Fruit fly (Drosophila melanogaster) whole organism, embryonic: Measurements from ENCODE around the gene CoRest.

Source experiments
- ATbp ChIP-seq: fragments of 200-800 bp; sonication (Bioruptor generic); optimal IDR thresholded peaks from 2 replicates; lab custom pipeline; 2017; ENCODE audit warnings: missing biosample characterization, mild to moderate bottlenecking, missing genetic modification characterization, missing genetic modification reagents
- BEAF-32 ChIP-seq: fragments of 200-800 bp; sonication (Bioruptor generic); optimal IDR thresholded peaks from 3 replicates; lab custom pipeline; 2017; ENCODE audit warnings: missing biosample characterization, missing genetic modification characterization, mild to moderate bottlenecking, moderate library complexity, missing genetic modification reagents
- CG10321 ChIP-seq: fragments of 200-800 bp; sonication (Bioruptor generic); IDR thresholded peaks from 2 replicates; pipeline ENCODE4 v1.3.6; 2022; ENCODE audit warnings: missing biosample characterization, missing genetic modification characterization
- CG10462 ChIP-seq: fragments of 200-800 bp; sonication (Bioruptor generic); optimal IDR thresholded peaks from 2 replicates; lab custom pipeline; 2016; ENCODE audit warnings: missing biosample characterization, missing genetic modification characterization
- CG10543 ChIP-seq: fragments of 200-800 bp; sonication (Bioruptor generic); optimal IDR thresholded peaks from 3 replicates; lab custom pipeline; 2017; ENCODE audit warnings: missing biosample characterization, mild to moderate bottlenecking, missing genetic modification characterization, moderate library complexity
- CG13424 ChIP-seq: fragments of 200-800 bp; sonication (Bioruptor generic); optimal IDR thresholded peaks from 2 replicates; lab custom pipeline; 2019; ENCODE audit warnings: missing biosample characterization, mild to moderate bottlenecking, missing genetic modification characterization, moderate library complexity
- CG14014 ChIP-seq: fragments of 200-800 bp; sonication (Bioruptor generic); IDR thresholded peaks from 2 replicates; pipeline ENCODE4 v1.3.6; 2022; ENCODE audit warnings: missing biosample characterization, missing genetic modification characterization
- CG17361 ChIP-seq: fragments of 200-800 bp; sonication (Bioruptor generic); IDR thresholded peaks from 3 replicates; pipeline ENCODE4 v1.3.6; 2022; ENCODE audit warnings: missing biosample characterization, missing genetic modification characterization
- CG17829 ChIP-seq: fragments of 200-800 bp; optimal IDR thresholded peaks from 2 replicates; lab custom pipeline; 2019; ENCODE audit warnings: missing biosample characterization, mild to moderate bottlenecking, missing genetic modification characterization, moderate library complexity
- CG33213 ChIP-seq: fragments of 200-800 bp; sonication (Bioruptor generic); optimal IDR thresholded peaks from 3 replicates; lab custom pipeline; 2016; ENCODE audit warnings: missing biosample characterization, missing genetic modification characterization
- CG3847 ChIP-seq: fragments of 200-800 bp; sonication (Bioruptor generic); IDR thresholded peaks from 2 replicates; pipeline ENCODE4 v1.3.6; 2022; ENCODE audit warnings: missing biosample characterization, missing genetic modification characterization
- CG42726 ChIP-seq: fragments of 200-800 bp; sonication (Bioruptor generic); IDR thresholded peaks from 2 replicates; pipeline ENCODE4 v1.3.6; 2022; ENCODE audit warnings: missing biosample characterization, missing genetic modification characterization; ENCODE audit not compliant: partially characterized antibody
- CG6683 ChIP-seq: fragments of 200-800 bp; sonication (Bioruptor generic); optimal IDR thresholded peaks from 2 replicates; lab custom pipeline; 2017; ENCODE audit warnings: missing biosample characterization, mild to moderate bottlenecking, missing genetic modification characterization, missing genetic modification reagents
- CG6689 ChIP-seq: fragments of 200-800 bp; sonication (Bioruptor generic); IDR thresholded peaks from 2 replicates; pipeline ENCODE4 v1.3.6; 2022; ENCODE audit warnings: missing biosample characterization, missing genetic modification characterization
- CG6813 ChIP-seq: fragments of 200-800 bp; sonication (Bioruptor generic); optimal IDR thresholded peaks from 2 replicates; lab custom pipeline; 2017; ENCODE audit warnings: missing biosample characterization, missing genetic modification characterization, mild to moderate bottlenecking, moderate library complexity, missing genetic modification reagents
- CG9797 ChIP-seq: fragments of 200-800 bp; sonication (Bioruptor generic); optimal IDR thresholded peaks from 3 replicates; lab custom pipeline; 2018; ENCODE audit warnings: missing biosample characterization, mild to moderate bottlenecking, missing genetic modification characterization
- CG9817 ChIP-seq: fragments of 200-800 bp; sonication (Bioruptor generic); optimal IDR thresholded peaks from 2 replicates; lab custom pipeline; 2018; ENCODE audit warnings: missing biosample characterization, mild to moderate bottlenecking, missing genetic modification characterization, moderate library complexity
- Chrac-16 ChIP-seq: fragments of 200-800 bp; sonication (Bioruptor generic); optimal IDR thresholded peaks from 3 replicates; lab custom pipeline; 2016; ENCODE audit warnings: missing biosample characterization, missing genetic modification characterization
- Deaf1 ChIP-seq: fragments of 200-800 bp; optimal IDR thresholded peaks from 3 replicates; lab custom pipeline; 2019; ENCODE audit warnings: missing biosample characterization, mild to moderate bottlenecking, missing genetic modification characterization, moderate library complexity
- Dref ChIP-seq: fragments of 200-800 bp; sonication (Bioruptor generic); IDR thresholded peaks from 2 replicates; pipeline ENCODE4 v1.3.6; 2022; ENCODE audit warnings: missing biosample characterization, missing genetic modification characterization
- Ets65A ChIP-seq: fragments of 200-800 bp; sonication (Bioruptor generic); peaks from one replicate; lab custom pipeline; 2016; ENCODE audit warnings: missing biosample characterization, missing genetic modification characterization
- HLH54F ChIP-seq: fragments of 200-800 bp; sonication (Bioruptor generic); optimal IDR thresholded peaks from 3 replicates; lab custom pipeline; 2016; ENCODE audit warnings: missing biosample characterization, missing genetic modification characterization
- Hand ChIP-seq: fragments of 200-800 bp; sonication (Bioruptor generic); optimal IDR thresholded peaks from 2 replicates; lab custom pipeline; 2017; ENCODE audit warnings: mild to moderate bottlenecking, missing biosample characterization, missing genetic modification reagents, missing genetic modification characterization
- Hmx ChIP-seq: fragments of 200-800 bp; sonication (Bioruptor generic); optimal IDR thresholded peaks from 2 replicates; lab custom pipeline; 2016; ENCODE audit warnings: missing biosample characterization, missing genetic modification characterization
- Hr51 ChIP-seq, 2 experiments: fragments of 200-800 bp; sonication (Bioruptor generic); optimal IDR thresholded peaks; 2 replicates in 1 of 2; 3 replicates in 1 of 2; lab custom pipeline; 2016 to 2018; ENCODE audit warnings: missing biosample characterization in 2 of 2, missing genetic modification characterization in 2 of 2, mild to moderate bottlenecking in 1 of 2, moderate library complexity in 1 of 2
- Jarid2 ChIP-seq: fragments of 200-800 bp; sonication (Bioruptor generic); optimal IDR thresholded peaks from 3 replicates; lab custom pipeline; 2017; ENCODE audit warnings: mild to moderate bottlenecking, missing biosample characterization, missing genetic modification reagents, missing genetic modification characterization
- NC2β ChIP-seq: fragments of 200-800 bp; sonication (Bioruptor generic); optimal IDR thresholded peaks from 2 replicates; lab custom pipeline; 2016; ENCODE audit warnings: missing biosample characterization, missing genetic modification characterization
- NFAT ChIP-seq: fragments of 200-800 bp; sonication (Bioruptor generic); IDR thresholded peaks from 2 replicates; pipeline ENCODE4 v1.3.6; 2022; ENCODE audit warnings: missing biosample characterization, missing genetic modification characterization
- YL-1 ChIP-seq: fragments of 200-800 bp; sonication (Bioruptor generic); optimal IDR thresholded peaks from 3 replicates; lab custom pipeline; 2017; ENCODE audit warnings: missing biosample characterization, mild to moderate bottlenecking, missing genetic modification characterization
- ac ChIP-seq: fragments of 200-800 bp; sonication (Bioruptor generic); optimal IDR thresholded peaks from 3 replicates; lab custom pipeline; 2017; ENCODE audit warnings: missing biosample characterization, mild to moderate bottlenecking, missing genetic modification characterization
- amos ChIP-seq: fragments of 200-800 bp; sonication (Bioruptor generic); IDR thresholded peaks from 2 replicates; pipeline ENCODE4 v1.3.6; 2022; ENCODE audit warnings: missing biosample characterization, missing genetic modification characterization; ENCODE audit not compliant: partially characterized antibody
- bab2 ChIP-seq: fragments of 200-800 bp; sonication (Bioruptor generic); optimal IDR thresholded peaks from 2 replicates; lab custom pipeline; 2016; ENCODE audit warnings: missing biosample characterization, missing genetic modification characterization
- chif ChIP-seq, 2 experiments: fragments of 200-800 bp; sonication (Bioruptor generic); optimal IDR thresholded peaks; 3 replicates each; lab custom pipeline; 2016; ENCODE audit warnings: missing biosample characterization in 2 of 2, missing genetic modification characterization in 2 of 2
- exex ChIP-seq: fragments of 200-800 bp; sonication (Bioruptor generic); optimal IDR thresholded peaks from 4 replicates; lab custom pipeline; 2018; ENCODE audit warnings: missing biosample characterization, mild to moderate bottlenecking, missing genetic modification characterization, moderate library complexity
- fd64A ChIP-seq: fragments of 200-800 bp; sonication (Bioruptor generic); optimal IDR thresholded peaks from 3 replicates; lab custom pipeline; 2018; ENCODE audit warnings: missing biosample characterization, mild to moderate bottlenecking, missing genetic modification characterization
- fu2 ChIP-seq: fragments of 200-800 bp; sonication (Bioruptor generic); optimal IDR thresholded peaks from 2 replicates; lab custom pipeline; 2016; ENCODE audit warnings: missing biosample characterization, missing genetic modification characterization
- h ChIP-seq: fragments of >200 bp; optimal IDR thresholded peaks from 2 replicates; lab custom pipeline; 2017
- hth ChIP-seq: fragments of >200 bp; optimal IDR thresholded peaks from 2 replicates; lab custom pipeline; 2017; ENCODE audit warnings: inconsistent platforms
- lmd ChIP-seq: fragments of 200-800 bp; sonication (Bioruptor generic); IDR thresholded peaks from 2 replicates; pipeline ENCODE4 v1.3.6; 2022; ENCODE audit warnings: missing biosample characterization, missing genetic modification characterization
- oc ChIP-seq: fragments of 200-800 bp; sonication (Bioruptor generic); optimal IDR thresholded peaks from 2 replicates; lab custom pipeline; 2018; ENCODE audit warnings: missing biosample characterization, mild to moderate bottlenecking, missing genetic modification characterization, moderate library complexity
- pnt ChIP-seq: fragments of 200-800 bp; sonication (Bioruptor generic); optimal IDR thresholded peaks from 3 replicates; lab custom pipeline; 2016; ENCODE audit warnings: missing biosample characterization, missing genetic modification characterization
- pros ChIP-seq: fragments of 200-800 bp; sonication (Bioruptor generic); optimal IDR thresholded peaks from 3 replicates; lab custom pipeline; 2019; ENCODE audit warnings: missing biosample characterization, mild to moderate bottlenecking, missing genetic modification characterization, moderate library complexity
- pzg ChIP-seq: fragments of 200-800 bp; sonication (Bioruptor generic); optimal IDR thresholded peaks from 3 replicates; lab custom pipeline; 2018; ENCODE audit warnings: missing biosample characterization, mild to moderate bottlenecking, missing genetic modification characterization, moderate library complexity
- sc ChIP-seq, 3 experiments: fragments of >200 bp in 2 of 3; fragments of 200-800 bp in 1 of 3; sonication (Bioruptor generic) in 1 of 3; optimal IDR thresholded peaks; 2 replicates in 2 of 3; 3 replicates in 1 of 3; lab custom pipeline; 2017; ENCODE audit warnings: mild to moderate bottlenecking in 1 of 3, missing biosample characterization in 1 of 3, missing genetic modification characterization in 1 of 3, missing genetic modification reagents in 1 of 3
- slp2 ChIP-seq: fragments of 200-800 bp; sonication (Bioruptor generic); optimal IDR thresholded peaks from 2 replicates; lab custom pipeline; 2016; ENCODE audit warnings: missing biosample characterization, missing genetic modification characterization
- ssp ChIP-seq: fragments of 200-800 bp; sonication (Bioruptor generic); IDR thresholded peaks from 2 replicates; pipeline ENCODE4 v1.3.6; 2022; ENCODE audit warnings: missing biosample characterization, missing genetic modification characterization
- trem ChIP-seq: fragments of 200-800 bp; optimal IDR thresholded peaks from 3 replicates; lab custom pipeline; 2019; ENCODE audit warnings: missing biosample characterization, mild to moderate bottlenecking, missing genetic modification characterization, moderate library complexity
- trh ChIP-seq: fragments of 200-800 bp; sonication (Bioruptor generic); optimal IDR thresholded peaks from 2 replicates; lab custom pipeline; 2016; ENCODE audit warnings: missing biosample characterization, missing genetic modification characterization
- tx ChIP-seq: fragments of 200-800 bp; sonication (Bioruptor generic); optimal IDR thresholded peaks from 2 replicates; lab custom pipeline; 2016; ENCODE audit warnings: missing biosample characterization, missing genetic modification characterization
- wdn ChIP-seq: fragments of 200-800 bp; sonication (Bioruptor generic); IDR thresholded peaks from 2 replicates; pipeline ENCODE4 v1.3.6; 2022; ENCODE audit warnings: missing biosample characterization, missing genetic modification characterization
- wor ChIP-seq: fragments of 200-800 bp; sonication (Bioruptor generic); IDR thresholded peaks from 2 replicates; pipeline ENCODE4 v1.3.6; 2022; ENCODE audit warnings: missing biosample characterization, missing genetic modification characterization
- zfh1 ChIP-seq: fragments of 200-800 bp; sonication (Bioruptor generic); IDR thresholded peaks from 3 replicates; pipeline ENCODE4 v1.3.6; 2022; ENCODE audit warnings: missing biosample characterization, missing genetic modification characterization

The CoRest gene

dm6 chrX:19479869-19480326, 41.8 kb upstream of the CoRest start, which contains the start of the genes Naa15-16 and mRpS14 (continued):
- TF ChIP-seq exex (tag; lab: Kevin White, UChicago), result no peak
- no peak for TF ChIP-seq chif (GFP tag; optimal IDR thresholded peaks at IDR 0.05; lab: Kevin White, UChicago)
- no peak for TF ChIP-seq CG10462 (GFP tag; lab: Kevin White, UChicago)
- peak; percentile 60 for TF ChIP-seq YL-1 (GFP tag; lab: Kevin White, UChicago)
- no peak for TF ChIP-seq Ets65A (GFP tag; lab: Kevin White, UChicago)
- no peak for TF ChIP-seq ATbp
- no peak for TF ChIP-seq Hr51 (GFP tag; optimal IDR thresholded peaks at IDR 0.05; lab: Kevin White, UChicago)
- no peak for TF ChIP-seq ssp (GFP tag; lab: Robert Waterston, UW)
- no peak for TF ChIP-seq wdn
- no peak for TF ChIP-seq fd64A
- peak; percentile 51 for TF ChIP-seq Deaf1 (tag; lab: Kevin White, UChicago)
- TF ChIP-seq CG14014, result no peak
- no peak for TF ChIP-seq lmd (GFP tag; lab: Robert Waterston, UW)
- peak; percentile 71 for TF ChIP-seq BEAF-32 (GFP tag; lab: Kevin White, UChicago)
- TF ChIP-seq CG9797 (GFP tag; lab: Kevin White, UChicago), result peak; percentile 28
- no peak for TF ChIP-seq tx (GFP tag; lab: Kevin White, UChicago)
- no peak for TF ChIP-seq CG13424
- TF ChIP-seq Jarid2, result no peak
- no peak for TF ChIP-seq trh (GFP tag; lab: Kevin White, UChicago)
- TF ChIP-seq sc (optimal IDR thresholded peaks at IDR 0.05; lab: Kevin White, UChicago), result no peak
- no peak for TF ChIP-seq sc (GFP tag; optimal IDR thresholded peaks at IDR 0.05; lab: Kevin White, UChicago)
- no peak for TF ChIP-seq bab2 (GFP tag; lab: Kevin White, UChicago)
- TF ChIP-seq pzg (GFP tag; lab: Kevin White, UChicago), result peak; percentile 84
- TF ChIP-seq CG10543 (GFP tag; lab: Kevin White, UChicago), result no peak
- no peak for TF ChIP-seq CG6689 (GFP tag; lab: Robert Waterston, UW)
- TF ChIP-seq CG6813 (GFP tag; lab: Kevin White, UChicago), result no peak
- TF ChIP-seq CG17361 (GFP tag; lab: Robert Waterston, UW), result no peak
- TF ChIP-seq NFAT, result no peak
- no peak for TF ChIP-seq hth (lab: Kevin White, UChicago)
- no peak for TF ChIP-seq oc (tag; lab: Kevin White, UChicago)
- no peak for TF ChIP-seq HLH54F (GFP tag; lab: Kevin White, UChicago)
- TF ChIP-seq CG3847 (GFP tag; lab: Robert Waterston, UW), result no peak
- no peak for TF ChIP-seq ac
- no peak for TF ChIP-seq pros
- no peak for TF ChIP-seq fu2
- TF ChIP-seq CG42726 (GFP tag; lab: Robert Waterston, UW), result no peak
- no peak for TF ChIP-seq wor
- TF ChIP-seq NC2β (GFP tag; lab: Kevin White, UChicago), result no peak
- no peak for TF ChIP-seq h (lab: Kevin White, UChicago)
- peak; percentile 42; the same call in 1 of the 2 replicates for TF ChIP-seq amos (GFP tag; lab: Robert Waterston, UW)
- no peak for TF ChIP-seq Chrac-16
- no peak for TF ChIP-seq zfh1 (GFP tag; lab: Robert Waterston, UW)
- no peak for TF ChIP-seq CG9817 (tag; lab: Kevin White, UChicago)
- TF ChIP-seq CG33213 (GFP tag; lab: Kevin White, UChicago), result no peak
- no peak for TF ChIP-seq pnt (GFP tag; lab: Kevin White, UChicago)
- no peak for TF ChIP-seq CG6683 (GFP tag; lab: Kevin White, UChicago)
- no peak for TF ChIP-seq CG17829
- no peak for TF ChIP-seq Hmx (GFP tag; lab: Kevin White, UChicago)
- no peak for TF ChIP-seq CG10321 (GFP tag; lab: Robert Waterston, UW)
- TF ChIP-seq trem, result peak; percentile 47
- no peak for TF ChIP-seq slp2 (GFP tag; lab: Kevin White, UChicago)
- TF ChIP-seq Dref, result peak; percentile 58
- no peak for TF ChIP-seq Hand
